Fruit fly (Drosophila melanogaster) whole organism, larva: ENCODE measurements around the gene CG31661.

ENCODE experiments used
- noc ChIP-seq: fragments of 200-800 bp; sonication (Bioruptor generic); optimal IDR thresholded peaks from 3 replicates; lab custom pipeline; 2019; ENCODE audit warnings: missing biosample characterization, mild to moderate bottlenecking, missing genetic modification characterization, moderate library complexity

The CG31661 gene

DNA sequence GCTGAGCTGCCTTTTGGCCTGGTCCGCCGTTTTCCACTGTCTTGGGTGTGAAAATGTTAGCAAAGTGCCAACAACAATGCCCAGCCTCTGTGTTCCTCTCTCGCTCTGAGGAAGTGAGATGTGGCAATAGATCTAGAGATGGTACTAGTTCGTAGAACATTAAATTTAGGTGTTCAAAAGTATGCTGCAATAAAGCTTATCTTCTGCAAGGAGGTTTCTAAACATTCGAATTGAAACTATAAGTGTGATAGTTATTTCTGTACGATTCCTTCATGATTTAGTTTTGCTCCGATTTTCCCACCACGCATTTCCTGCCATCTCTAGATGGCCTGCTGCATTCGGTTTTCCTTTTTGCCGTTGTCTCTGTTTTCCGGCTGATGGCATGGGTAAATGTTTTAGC, 18.6 kb upstream of the CG31661 start:
- no peak for TF ChIP-seq noc (tag; lab: Kevin White, UChicago)

DNA sequence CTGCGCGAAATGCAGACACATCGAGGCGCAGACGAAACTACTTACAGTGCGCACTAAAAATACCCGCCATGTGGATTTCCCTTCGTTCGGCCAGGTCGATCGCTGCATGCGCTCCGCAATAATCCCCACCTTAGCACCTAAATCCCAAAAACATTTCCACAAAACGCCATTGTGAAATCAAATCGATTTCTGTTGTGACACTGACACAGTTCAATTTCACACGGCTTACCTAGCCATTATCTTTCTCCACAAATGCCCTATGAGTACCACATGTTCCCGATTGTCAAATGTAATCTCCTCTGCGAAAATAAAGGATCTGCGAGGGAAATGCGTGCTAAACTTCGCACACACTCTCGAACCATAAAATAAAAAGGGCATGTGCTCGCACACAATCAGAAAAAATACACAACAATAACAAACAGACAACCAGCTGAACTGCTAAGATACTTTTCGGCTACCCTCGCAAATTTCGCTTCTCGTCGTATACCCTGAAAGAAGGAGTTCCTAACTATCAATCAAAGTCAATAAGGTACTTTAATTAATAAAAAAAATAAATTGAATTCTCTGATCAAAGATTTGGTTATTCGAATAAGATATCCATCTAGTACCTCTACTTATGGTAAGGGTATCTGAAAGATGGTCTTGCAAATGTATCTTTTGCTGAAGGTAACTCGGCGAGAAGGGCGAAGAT, 10.9 kb upstream of the CG31661 start:
- no peak for TF ChIP-seq noc (tag; lab: Kevin White, UChicago)

DNA sequence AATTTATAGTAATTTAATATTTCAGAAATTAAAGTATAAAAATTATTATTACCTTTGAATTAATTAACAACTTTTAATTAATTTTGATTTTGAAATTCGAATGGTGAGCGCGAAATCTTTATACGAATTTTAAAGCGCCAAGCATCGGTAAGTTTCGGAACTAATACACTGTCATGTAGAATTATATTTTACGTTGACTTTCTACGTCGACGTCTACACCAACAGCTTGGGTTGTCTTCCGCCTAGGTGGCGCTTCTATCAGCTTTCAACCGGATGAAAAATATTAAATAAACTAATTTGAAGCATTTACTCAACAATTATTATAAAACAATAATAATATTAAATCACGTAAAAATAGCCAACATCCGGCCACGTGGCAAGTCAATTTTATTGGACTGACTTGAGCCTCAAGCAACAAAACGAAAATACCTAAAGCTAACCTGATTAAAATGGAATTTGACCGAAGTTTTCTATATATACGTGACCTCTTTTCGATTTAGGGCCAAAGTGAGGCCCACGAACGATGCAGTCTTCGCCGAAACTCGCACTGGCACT, 5.2 kb upstream of the CG31661 start, which contains the start of gene CG31928:
Gene CG31928, plus strand, starts transcription at position 505 of the 555 bp plus-strand sequence.
- no peak for TF ChIP-seq noc (tag; lab: Kevin White, UChicago)

DNA sequence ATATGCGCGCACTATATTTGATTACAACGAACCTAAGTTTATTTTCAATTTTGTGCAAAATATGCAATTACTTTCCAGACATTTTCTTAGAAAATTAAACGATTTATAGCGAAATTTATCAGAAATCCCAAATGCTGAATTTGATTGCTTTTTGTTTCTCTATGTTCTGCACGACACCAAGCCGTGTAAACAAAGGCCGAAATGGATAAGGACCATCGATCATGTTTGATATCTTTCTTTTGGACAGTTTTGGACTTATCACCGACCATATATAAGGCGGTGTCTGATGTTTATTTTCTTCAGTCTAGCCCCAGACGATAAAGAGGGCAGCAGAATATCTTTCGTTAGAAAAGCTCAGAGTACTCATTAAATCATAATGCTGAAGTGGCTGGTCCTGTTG, 3.3 kb upstream of the CG31661 start, which contains the start of gene CG33128:
Gene CG33128, plus strand, starts transcription at position 301 of the 400 bp plus-strand sequence.
- TF ChIP-seq noc (tag; lab: Kevin White, UChicago): no peak

DNA sequence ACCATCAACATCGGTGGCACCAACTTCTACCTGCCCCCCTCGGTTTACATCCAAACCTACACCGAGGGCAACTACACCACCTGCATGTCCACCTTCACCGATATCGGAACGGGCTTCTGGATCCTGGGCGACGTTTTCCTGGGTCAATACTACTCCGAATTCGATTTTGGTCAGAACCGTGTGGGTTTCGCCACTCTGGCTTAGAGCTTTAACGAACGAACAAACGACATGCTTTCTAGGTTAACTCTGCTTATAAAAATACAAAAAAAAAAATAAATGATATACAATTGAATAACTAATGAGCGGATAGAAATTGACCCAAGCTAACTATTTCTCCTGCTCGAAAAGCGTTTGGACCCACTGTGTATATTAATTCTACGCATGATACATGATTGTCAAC, 1.9 kb upstream of the CG31661 start, which contains the start of gene CG31926:
Gene CG31926, plus strand, starts transcription at position 301 of the 400 bp plus-strand sequence.
- no peak for TF ChIP-seq noc (tag; lab: Kevin White, UChicago)

DNA sequence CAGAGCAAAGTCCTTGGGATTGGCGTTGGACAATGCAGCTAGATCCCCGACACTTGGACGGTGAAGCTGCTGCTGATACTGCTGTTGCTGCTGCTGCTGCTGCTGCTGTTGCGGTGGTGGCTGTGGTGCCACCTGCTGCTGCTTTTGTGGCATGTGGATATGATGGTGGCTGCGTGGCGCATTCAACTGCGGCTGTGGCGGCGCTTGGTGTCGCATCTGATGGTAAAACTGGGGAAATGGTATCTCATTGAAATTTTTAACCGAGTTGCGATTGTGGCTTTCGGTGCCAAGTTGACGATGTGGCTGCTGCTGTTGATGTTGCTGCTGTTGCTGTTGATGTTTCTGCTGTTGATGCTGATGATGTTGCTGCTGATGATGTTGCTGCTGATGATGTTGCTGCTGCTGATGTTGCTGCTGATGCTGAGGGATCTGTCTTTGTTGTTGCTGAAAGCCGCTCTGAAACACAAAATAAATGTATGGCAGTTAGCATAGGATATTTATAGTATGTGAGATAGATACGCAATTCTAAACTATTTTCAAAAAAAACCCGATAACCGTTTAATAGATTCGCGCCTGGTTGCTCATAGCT, 2.0 kb downstream of the CG31661 start:
- no peak for TF ChIP-seq noc (tag; lab: Kevin White, UChicago)

DNA sequence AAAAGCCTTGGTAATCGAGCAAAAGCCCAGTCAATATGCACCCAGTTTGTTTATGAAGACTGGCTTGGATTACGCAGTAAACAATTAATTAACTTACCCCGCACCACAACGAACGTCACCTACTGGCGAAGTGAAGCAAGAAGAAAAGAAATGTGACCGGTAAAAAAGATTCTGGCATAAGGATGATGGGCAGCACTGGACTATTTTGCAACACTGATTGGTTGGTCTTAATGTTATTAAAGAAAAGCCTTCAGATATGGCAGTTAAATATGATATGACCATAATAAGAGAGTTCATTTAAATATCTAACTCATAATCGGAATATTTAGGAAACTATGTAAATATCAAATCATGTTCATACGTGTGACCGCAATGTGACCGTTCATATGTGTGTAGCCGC, 3.3 kb downstream of the CG31661 start, which contains the start of gene CG18131:
Gene CG18131, minus strand, starts transcription at position 297 of the 400 bp plus-strand sequence.
- no peak for TF ChIP-seq noc (tag; lab: Kevin White, UChicago)

DNA sequence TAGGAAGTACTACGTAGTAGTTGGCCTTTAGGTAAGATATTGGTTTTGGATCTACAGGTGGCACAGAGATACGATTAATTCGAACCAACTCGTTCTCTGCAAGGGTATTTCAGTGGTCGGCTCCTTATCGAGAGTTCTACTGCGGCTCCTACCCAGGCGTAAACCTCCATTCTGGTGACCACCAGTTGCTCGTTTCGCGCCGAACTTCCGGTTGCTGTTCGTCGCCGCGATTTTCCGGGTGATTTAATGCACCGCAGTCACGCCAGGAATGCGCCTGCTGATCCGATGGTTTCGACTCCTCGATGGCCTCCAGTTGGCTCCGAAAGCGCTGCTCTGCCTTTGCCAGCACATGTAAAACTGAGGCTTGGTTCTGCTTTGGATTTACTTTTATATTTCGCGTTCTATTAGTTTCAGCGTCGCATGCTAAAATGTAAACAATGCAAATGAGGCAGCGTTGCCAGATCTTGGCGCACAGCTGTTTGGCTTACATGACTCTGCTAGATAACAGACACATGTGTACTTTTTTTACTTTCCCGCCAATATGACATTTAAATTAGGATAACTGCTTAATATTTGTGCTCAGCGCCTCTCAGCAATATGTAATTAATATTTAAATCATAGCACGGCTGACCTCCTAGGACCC, 5.5 kb downstream of the CG31661 start, which contains the start of gene CG7420:
Gene CG7420, minus strand, starts transcription at position 446 of the 643 bp plus-strand sequence.
- no peak for TF ChIP-seq noc (tag; lab: Kevin White, UChicago)

DNA sequence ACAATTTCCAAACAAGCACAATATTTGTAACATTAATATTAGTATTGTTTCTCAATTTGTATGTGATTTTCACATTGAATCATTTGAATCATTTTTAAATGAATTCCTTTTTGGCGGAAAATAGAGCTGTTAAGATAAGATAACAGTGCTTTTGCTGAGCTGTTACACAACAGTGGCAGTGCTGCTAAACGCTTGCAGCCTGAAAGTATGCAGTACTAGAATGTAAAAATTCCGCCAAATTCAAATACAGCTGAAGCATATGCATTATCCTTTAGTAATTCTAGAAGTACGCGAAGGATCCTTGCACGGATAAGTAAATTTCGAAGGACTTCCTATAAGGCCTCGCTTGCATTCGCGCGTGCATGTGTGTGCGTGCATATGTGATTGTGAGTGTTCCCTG, 7.2 kb downstream of the CG31661 start:
- no peak for TF ChIP-seq noc (tag; lab: Kevin White, UChicago)

DNA sequence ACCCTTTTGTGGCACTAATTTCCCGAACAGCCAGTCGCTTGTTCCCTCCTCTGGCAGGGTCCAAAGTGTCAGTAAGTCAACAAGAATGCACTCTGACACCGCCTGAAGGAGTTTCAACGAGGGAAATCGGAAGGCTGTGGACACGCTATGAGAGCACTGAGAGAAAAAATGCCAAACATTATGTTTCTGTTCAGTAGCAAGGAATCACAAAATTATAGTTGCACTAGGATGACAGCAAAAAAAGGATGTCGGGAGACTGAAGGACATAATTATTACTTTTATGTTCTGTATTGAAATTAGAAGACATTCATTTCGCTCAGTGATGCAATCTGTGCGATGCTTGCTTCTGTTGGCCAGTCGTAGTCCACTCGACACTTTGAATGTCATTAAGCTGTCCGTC, 12.7 kb downstream of the CG31661 start:
- TF ChIP-seq noc (tag; lab: Kevin White, UChicago): no peak

DNA sequence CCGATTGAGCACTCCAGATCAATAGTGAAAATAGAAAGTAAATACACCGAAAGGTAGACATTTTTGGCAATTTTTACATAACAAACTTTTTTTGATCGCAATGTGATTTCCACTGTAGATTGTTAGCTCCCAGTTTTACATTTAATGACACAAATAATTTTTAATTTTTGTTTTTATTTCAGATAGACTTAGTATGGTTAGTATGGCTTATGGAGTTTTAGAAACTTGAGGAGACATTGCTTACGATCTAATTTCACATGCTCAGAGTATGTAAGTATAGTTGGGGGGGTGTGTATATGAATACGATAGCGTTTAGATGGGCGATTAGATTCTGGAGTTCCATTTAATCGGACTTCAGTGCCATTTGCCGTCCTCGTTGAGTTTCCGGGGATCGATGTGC, 20.3 kb downstream of the CG31661 start, which contains the start of gene CG18132:
Gene CG18132, minus strand, starts transcription at position 101 of the 400 bp plus-strand sequence.
- TF ChIP-seq noc (tag; lab: Kevin White, UChicago): no peak

DNA sequence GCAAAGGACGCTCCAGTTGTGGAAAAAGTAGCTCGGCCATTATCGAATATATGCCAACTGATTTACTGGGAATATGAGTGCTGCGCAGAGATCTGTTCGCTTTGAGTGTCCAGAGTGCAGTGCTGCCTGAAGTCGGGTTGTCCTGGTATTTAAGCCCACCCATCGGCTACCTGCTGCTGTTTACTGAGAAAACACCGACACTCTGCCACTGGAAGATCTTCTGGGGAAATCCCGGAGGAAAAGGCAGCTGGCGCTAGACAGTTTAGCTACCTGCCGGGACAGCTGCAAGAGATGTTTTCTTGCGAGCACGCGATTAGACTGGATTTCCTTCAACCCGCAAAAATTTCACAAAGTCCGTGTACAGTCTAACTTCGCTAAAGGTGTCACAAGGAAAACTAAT, 21.0 kb downstream of the CG31661 start, which contains the start of gene halo:
Gene halo, minus strand, starts transcription at position 127 of the 400 bp plus-strand sequence.
- no peak for TF ChIP-seq noc (tag; lab: Kevin White, UChicago)

DNA sequence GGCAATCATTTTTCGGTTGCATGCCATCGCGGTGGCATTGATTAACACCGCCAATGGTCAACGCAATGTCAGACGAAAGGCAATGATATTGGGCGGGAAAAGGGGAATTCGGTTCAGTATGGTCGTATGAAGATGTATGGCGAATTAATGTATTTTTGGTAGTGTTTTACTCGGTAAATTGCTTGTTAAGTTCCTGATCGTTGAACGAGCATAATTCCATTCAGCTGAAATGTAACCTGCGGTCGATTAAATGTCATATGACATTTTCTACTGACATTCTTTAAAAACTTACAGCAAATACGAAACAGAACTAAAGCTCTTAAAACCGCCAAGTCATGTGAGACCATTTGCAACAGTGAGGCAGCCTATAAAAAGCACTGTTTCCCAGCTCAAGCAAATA, 23.1 kb downstream of the CG31661 start, which contains the start of gene Or22a:
Gene Or22a, plus strand, starts transcription at position 301 of the 400 bp plus-strand sequence.
- no peak for TF ChIP-seq noc (tag; lab: Kevin White, UChicago)

DNA sequence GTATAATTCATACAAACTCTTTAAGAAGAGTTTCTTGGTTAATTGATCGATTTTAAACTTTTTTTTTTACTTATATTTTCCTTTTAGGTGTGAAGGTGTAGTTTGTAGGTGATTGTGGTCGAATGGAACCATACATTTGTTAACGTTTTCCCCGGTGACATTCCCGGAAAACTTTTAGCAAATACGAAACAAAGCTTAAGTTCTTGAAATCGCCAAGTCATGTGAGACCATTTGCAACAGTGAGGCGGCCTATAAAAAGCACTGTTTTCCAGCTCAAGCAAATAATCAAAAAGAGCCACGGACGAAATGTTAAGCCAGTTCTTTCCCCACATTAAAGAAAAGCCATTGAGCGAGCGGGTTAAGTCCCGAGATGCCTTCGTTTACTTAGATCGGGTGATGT, 25.4 kb downstream of the CG31661 start, which contains the start of gene Or22b:
Gene Or22b, plus strand, starts transcription at position 301 of the 400 bp plus-strand sequence.
- no peak for TF ChIP-seq noc (tag; lab: Kevin White, UChicago)

DNA sequence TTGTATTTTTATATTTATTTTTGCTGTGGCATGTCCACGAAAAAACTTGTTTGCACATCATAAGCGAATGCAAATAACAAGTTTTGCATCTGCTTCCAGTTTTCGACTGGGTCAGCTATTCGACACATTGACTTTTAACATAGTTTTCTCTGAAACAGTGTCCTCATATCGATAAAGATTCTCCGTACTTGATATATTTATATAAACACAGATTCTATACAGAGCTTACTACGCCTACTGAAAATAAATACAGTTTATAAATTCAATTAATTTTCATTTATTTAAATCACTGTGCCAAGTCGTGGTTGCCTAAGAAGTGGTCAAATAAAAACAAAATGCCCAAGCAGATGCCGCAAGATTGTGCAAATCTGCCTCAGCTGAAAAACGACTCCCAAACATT, 38.2 kb downstream of the CG31661 start:
- TF ChIP-seq noc (tag; lab: Kevin White, UChicago): no peak
